Worm (Caenorhabditis elegans) whole organism, young adult: Measurements from ENCODE around the gene C42D8.9.

Experiments
- B0019.2 ChIP-seq: fragments of 200-800 bp; sonication (Bioruptor generic); conservative IDR thresholded peaks from 2 replicates; pipeline ENCODE4 v1.3.6; 2022; ENCODE audit warnings: missing genetic modification reagents, missing genetic modification characterization, missing compliant biosample characterization
- B0035.1 ChIP-seq: sonication (generic microtip); optimal IDR thresholded peaks from 2 replicates; lab custom pipeline; 2016; ENCODE audit warnings: missing genetic modification characterization, mild to moderate bottlenecking, missing compliant biosample characterization, missing genotype, missing genetic modification reagents
- C17E4.6 ChIP-seq: fragments of 200-800 bp; sonication (Bioruptor generic); IDR thresholded peaks from 2 replicates; pipeline ENCODE4 v1.3.6; 2022; ENCODE audit warnings: missing genetic modification reagents, missing genetic modification characterization, missing compliant biosample characterization
- D2030.7 ChIP-seq: fragments of 200-800 bp; sonication (Bioruptor generic); IDR thresholded peaks from 2 replicates; pipeline ENCODE4 v1.3.6; 2022; ENCODE audit warnings: missing genetic modification reagents, missing genetic modification characterization, missing compliant biosample characterization
- F10E7.11 ChIP-seq: sonication (generic microtip); optimal IDR thresholded peaks from 2 replicates; lab custom pipeline; 2017; ENCODE audit warnings: mild to moderate bottlenecking, missing genetic modification characterization, moderate library complexity, missing compliant biosample characterization
- F22D6.2 ChIP-seq: sonication (generic microtip); optimal IDR thresholded peaks from 2 replicates; lab custom pipeline; 2016; ENCODE audit warnings: mild to moderate bottlenecking, missing genetic modification characterization, missing compliant biosample characterization
- F23B12.7 ChIP-seq: sonication (generic microtip); optimal IDR thresholded peaks from 2 replicates; lab custom pipeline; 2017; ENCODE audit warnings: missing genetic modification characterization, mild to moderate bottlenecking, missing compliant biosample characterization, antibody characterized with exemption, moderate library complexity; ENCODE audit not compliant: insufficient read depth
- F39B2.1 ChIP-seq: fragments of 200-800 bp; sonication (Bioruptor generic); IDR thresholded peaks from 2 replicates; pipeline ENCODE4 v1.3.6; 2022; ENCODE audit warnings: missing genetic modification reagents, missing genetic modification characterization, missing compliant biosample characterization
- F57A8.1 ChIP-seq: fragments of 200-800 bp; sonication (Bioruptor generic); optimal IDR thresholded peaks from 2 replicates; lab custom pipeline; 2018; ENCODE audit warnings: mild to moderate bottlenecking, missing genetic modification characterization, moderate library complexity, missing compliant biosample characterization
- F57C9.4 ChIP-seq: sonication (generic microtip); optimal IDR thresholded peaks from 2 replicates; lab custom pipeline; 2017; ENCODE audit warnings: mild to moderate bottlenecking, missing genetic modification characterization, missing compliant biosample characterization
- K12H6.12 ChIP-seq: fragments of 200-800 bp; sonication (Bioruptor generic); optimal IDR thresholded peaks from 2 replicates; lab custom pipeline; 2018; ENCODE audit warnings: mild to moderate bottlenecking, missing genetic modification characterization, missing compliant biosample characterization
- Y53F4B.3 ChIP-seq: fragments of 200-800 bp; sonication (Bioruptor generic); IDR thresholded peaks from 2 replicates; pipeline ENCODE4 v1.3.6; 2022; ENCODE audit warnings: missing genetic modification reagents, missing genetic modification characterization, missing compliant biosample characterization
- Y53G8AR.9 ChIP-seq: fragments of 200-800 bp; sonication (Bioruptor generic); conservative IDR thresholded peaks from 2 replicates; pipeline ENCODE4 v1.3.6; 2022; ENCODE audit warnings: missing genetic modification reagents, missing genetic modification characterization, missing compliant biosample characterization
- akir-1 ChIP-seq: fragments of 200-800 bp; sonication (Bioruptor generic); optimal IDR thresholded peaks from 2 replicates; lab custom pipeline; 2018; ENCODE audit warnings: mild to moderate bottlenecking, missing genetic modification characterization, moderate library complexity, missing compliant biosample characterization
- cebp-2 ChIP-seq: fragments of 200-800 bp; sonication (Bioruptor generic); IDR thresholded peaks from 2 replicates; pipeline ENCODE4 v1.3.6; 2022; ENCODE audit warnings: missing genetic modification characterization, missing compliant biosample characterization
- ceh-100 ChIP-seq: fragments of 200-800 bp; sonication (Bioruptor generic); IDR thresholded peaks from 2 replicates; pipeline ENCODE4 v1.3.6; 2022; ENCODE audit warnings: missing genetic modification reagents, missing genetic modification characterization, missing compliant biosample characterization
- ceh-40 ChIP-seq: fragments of 200-800 bp; sonication (Bioruptor generic); IDR thresholded peaks from 2 replicates; pipeline ENCODE4 v1.3.6; 2022; ENCODE audit warnings: missing genetic modification characterization, missing compliant biosample characterization
- ceh-91 ChIP-seq: fragments of 200-800 bp; sonication (Bioruptor generic); IDR thresholded peaks from 2 replicates; pipeline ENCODE4 v1.3.6; 2022; ENCODE audit warnings: missing genetic modification reagents, missing genetic modification characterization, missing compliant biosample characterization
- dpl-1 ChIP-seq: fragments of 150-350 bp; optimal IDR thresholded peaks from 2 replicates; lab custom pipeline; 2014; ENCODE audit warnings: missing biosample characterization, missing genetic modification reagents, missing genetic modification characterization
- efl-1 ChIP-seq: fragments of 150-350 bp; optimal IDR thresholded peaks from 2 replicates; lab custom pipeline; 2014; ENCODE audit warnings: missing biosample characterization, missing genetic modification reagents, missing genetic modification characterization
- egl-44 ChIP-seq: fragments of 200-800 bp; sonication (Bioruptor generic); IDR thresholded peaks from 2 replicates; pipeline ENCODE4 v1.3.6; 2022; ENCODE audit warnings: missing genetic modification reagents, missing genetic modification characterization, missing compliant biosample characterization
- ets-4 ChIP-seq: fragments of 200-800 bp; sonication (Bioruptor generic); optimal IDR thresholded peaks from 2 replicates; lab custom pipeline; 2018; ENCODE audit warnings: mild to moderate bottlenecking, missing genetic modification characterization, missing compliant biosample characterization
- gei-17 ChIP-seq: fragments of 200-800 bp; sonication (Bioruptor generic); optimal IDR thresholded peaks from 2 replicates; lab custom pipeline; 2018; ENCODE audit warnings: mild to moderate bottlenecking, missing genetic modification characterization, missing compliant biosample characterization
- hmg-20 ChIP-seq: fragments of 200-800 bp; sonication (Bioruptor generic); IDR thresholded peaks from 2 replicates; pipeline ENCODE4 v1.3.6; 2022; ENCODE audit warnings: missing genetic modification reagents, missing genetic modification characterization, missing compliant biosample characterization
- hsf-1 ChIP-seq: fragments of 200-800 bp; sonication (Bioruptor generic); IDR thresholded peaks from 2 replicates; pipeline ENCODE4 v1.3.6; 2022; ENCODE audit warnings: missing genetic modification reagents, missing genetic modification characterization, missing compliant biosample characterization
- lag-1 ChIP-seq: fragments of 200-800 bp; sonication (Bioruptor generic); IDR thresholded peaks from 2 replicates; pipeline ENCODE4 v1.3.6; 2022; ENCODE audit warnings: missing genetic modification reagents, missing genetic modification characterization, missing compliant biosample characterization
- let-607 ChIP-seq, 2 experiments: fragments of 200-800 bp in 1 of 2; sonication (Bioruptor generic) in 1 of 2; sonication (generic microtip) in 1 of 2; optimal IDR thresholded peaks; 2 replicates each; lab custom pipeline; 2016 to 2018; ENCODE audit warnings: mild to moderate bottlenecking in 2 of 2, missing compliant biosample characterization in 2 of 2, missing genetic modification characterization in 2 of 2, moderate library complexity in 2 of 2, missing genotype in 1 of 2
- lin-54 ChIP-seq: fragments of 200-800 bp; sonication (Bioruptor generic); optimal IDR thresholded peaks from 2 replicates; lab custom pipeline; 2018; ENCODE audit warnings: mild to moderate bottlenecking, missing genetic modification characterization, missing compliant biosample characterization
- lsy-27 ChIP-seq: sonication (generic microtip); optimal IDR thresholded peaks from 2 replicates; lab custom pipeline; 2017; ENCODE audit warnings: missing genetic modification characterization, mild to moderate bottlenecking, missing compliant biosample characterization, antibody characterized with exemption, missing genotype, borderline replicate concordance; ENCODE audit not compliant: insufficient read depth
- madf-3 ChIP-seq: fragments of 200-800 bp; sonication (Bioruptor generic); IDR thresholded peaks from 2 replicates; pipeline ENCODE4 v1.3.6; 2022; ENCODE audit warnings: missing genetic modification reagents, missing genetic modification characterization, missing compliant biosample characterization
- mcd-1 ChIP-seq: fragments of 200-800 bp; sonication (Bioruptor generic); IDR thresholded peaks from 2 replicates; pipeline ENCODE4 v1.3.6; 2022; ENCODE audit warnings: missing genetic modification reagents, missing genetic modification characterization, missing compliant biosample characterization
- nfya-1 ChIP-seq: sonication (generic microtip); optimal IDR thresholded peaks from 2 replicates; lab custom pipeline; 2017; ENCODE audit warnings: antibody characterized with exemption, missing compliant biosample characterization, missing genetic modification characterization, borderline replicate concordance; ENCODE audit not compliant: insufficient read depth
- nhr-120 ChIP-seq: fragments of 200-800 bp; sonication (Bioruptor generic); IDR thresholded peaks from 2 replicates; pipeline ENCODE4 v1.3.6; 2022; ENCODE audit warnings: missing genetic modification characterization, missing compliant biosample characterization
- nhr-179 ChIP-seq: sonication (generic microtip); optimal IDR thresholded peaks from 2 replicates; lab custom pipeline; 2016; ENCODE audit warnings: mild to moderate bottlenecking, missing genetic modification characterization, missing compliant biosample characterization
- pha-4 ChIP-seq: fragments of 150-350 bp; sonication (generic microtip); optimal IDR thresholded peaks from 2 replicates; lab custom pipeline; 2014; ENCODE audit warnings: missing biosample characterization, missing genetic modification reagents, missing genetic modification characterization
- rec-8 ChIP-seq, 2 experiments: sonication (generic microtip); optimal IDR thresholded peaks; 2 replicates each; lab custom pipeline; 2016; ENCODE audit warnings: mild to moderate bottlenecking in 2 of 2, missing genetic modification characterization in 2 of 2, missing genetic modification reagents in 2 of 2, missing genotype in 2 of 2, missing biosample characterization in 1 of 2, missing compliant biosample characterization in 1 of 2, moderate library complexity in 1 of 2
- sdz-38 ChIP-seq: sonication (generic microtip); optimal IDR thresholded peaks from 2 replicates; lab custom pipeline; 2016; ENCODE audit warnings: missing genotype, missing genetic modification characterization, missing compliant biosample characterization
- sea-2 ChIP-seq: fragments of 200-800 bp; sonication (Bioruptor generic); IDR thresholded peaks from 2 replicates; pipeline ENCODE4 v1.3.6; 2022; ENCODE audit warnings: missing genetic modification characterization, missing compliant biosample characterization
- snpc-1.1 ChIP-seq: sonication (generic microtip); optimal IDR thresholded peaks from 2 replicates; lab custom pipeline; 2017; ENCODE audit warnings: missing genetic modification characterization, mild to moderate bottlenecking, missing compliant biosample characterization, antibody characterized with exemption, moderate library complexity, missing genotype, missing genetic modification reagents; ENCODE audit not compliant: insufficient read depth
- snpc-1.3 ChIP-seq: sonication (generic microtip); optimal IDR thresholded peaks from 2 replicates; lab custom pipeline; 2017; ENCODE audit warnings: missing genetic modification characterization, mild to moderate bottlenecking, missing compliant biosample characterization, antibody characterized with exemption, moderate library complexity, missing genotype, missing genetic modification reagents; ENCODE audit not compliant: insufficient read depth
- tbp1 ChIP-seq: fragments of 200-800 bp; sonication (Bioruptor generic); optimal IDR thresholded peaks from 2 replicates; lab custom pipeline; 2018; ENCODE audit warnings: mild to moderate bottlenecking, missing genetic modification characterization, missing compliant biosample characterization
- tlf-1 ChIP-seq: fragments of 200-800 bp; sonication (Bioruptor generic); optimal IDR thresholded peaks from 2 replicates; lab custom pipeline; 2018; ENCODE audit warnings: mild to moderate bottlenecking, missing genetic modification characterization, missing compliant biosample characterization
- unc-130 ChIP-seq: sonication (generic microtip); optimal IDR thresholded peaks from 2 replicates; lab custom pipeline; 2016; ENCODE audit warnings: missing genetic modification reagents, missing genetic modification characterization, missing compliant biosample characterization
- zfh-2 ChIP-seq: fragments of 200-800 bp; sonication (Bioruptor generic); conservative IDR thresholded peaks from 2 replicates; pipeline ENCODE4 v1.3.6; 2022; ENCODE audit warnings: missing genetic modification reagents, missing genetic modification characterization, missing compliant biosample characterization
- ztf-18 ChIP-seq: sonication (generic microtip); optimal IDR thresholded peaks from 2 replicates; lab custom pipeline; 2016; ENCODE audit warnings: missing genotype, mild to moderate bottlenecking, missing genetic modification characterization, missing compliant biosample characterization
- ztf-6 ChIP-seq: fragments of 200-800 bp; sonication (Bioruptor generic); IDR thresholded peaks from 2 replicates; pipeline ENCODE4 v1.3.6; 2022; ENCODE audit warnings: missing genetic modification reagents, missing genetic modification characterization, missing compliant biosample characterization

The C42D8.9 gene

DNA sequence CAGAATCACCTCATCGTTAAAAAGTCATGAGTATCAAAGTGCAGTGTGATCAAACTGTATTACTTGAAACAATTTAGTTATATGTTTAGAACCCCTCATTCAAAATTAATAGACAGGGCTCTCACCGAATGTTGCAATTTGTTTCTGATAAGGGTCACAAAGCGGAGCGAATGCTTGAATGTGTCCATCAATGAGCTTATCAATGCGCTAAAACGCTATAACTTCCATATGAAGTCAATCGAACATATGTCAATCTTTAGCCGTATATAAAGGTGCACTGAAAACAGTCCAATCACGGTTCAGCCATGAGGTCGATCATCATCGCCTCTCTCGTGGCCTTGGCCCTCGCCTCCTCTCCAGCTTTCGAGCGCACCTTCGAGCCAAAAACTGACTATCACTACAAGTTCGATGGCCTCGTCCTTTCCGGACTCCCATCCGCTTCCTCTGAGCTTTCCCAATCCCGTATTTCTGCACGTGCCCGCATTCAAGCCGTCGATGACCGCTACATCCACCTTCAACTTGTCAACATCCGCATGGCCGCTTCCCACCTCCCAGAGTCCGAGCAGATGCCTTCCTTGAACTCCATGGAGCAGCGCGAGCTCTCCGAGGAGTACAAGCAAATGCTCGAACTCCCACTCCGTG is 6.0 kb downstream of the C42D8.9 start, which contains the start of gene vit-2 (continued):
- TF ChIP-seq hsf-1 (GFP tag; lab: Robert Waterston, UW): no peak
- TF ChIP-seq nhr-179: peak; percentile 47
- no peak for TF ChIP-seq snpc-1.1
- TF ChIP-seq unc-130: no peak
- peak; percentile 72 to 76 for TF ChIP-seq let-607 (tag; optimal IDR thresholded peaks at IDR 0.05; lab: Kevin White, UChicago)
- TF ChIP-seq snpc-1.3 (tag; lab: Kevin White, UChicago): no peak
- no peak for TF ChIP-seq rec-8 (tag; optimal IDR thresholded peaks at IDR 0.05; lab: Kevin White, UChicago)
- TF ChIP-seq nfya-1: no peak
- no peak for TF ChIP-seq sea-2 (GFP tag; lab: Robert Waterston, UW)
- no peak for TF ChIP-seq madf-3 (GFP tag; lab: Robert Waterston, UW)
- TF ChIP-seq lag-1 (GFP tag; lab: Robert Waterston, UW): no peak
- TF ChIP-seq cebp-2 (GFP tag; lab: Robert Waterston, UW): no peak
- no peak for TF ChIP-seq hmg-20 (GFP tag; lab: Robert Waterston, UW)
- TF ChIP-seq lsy-27 (tag; lab: Kevin White, UChicago): no peak
- TF ChIP-seq K12H6.12 (tag; lab: Kevin White, UChicago): no peak
- TF ChIP-seq lin-54: no peak
- TF ChIP-seq ceh-91 (GFP tag; lab: Robert Waterston, UW): no peak
- peak; percentile 25 for TF ChIP-seq B0035.1 (tag; lab: Kevin White, UChicago)
- TF ChIP-seq akir-1: no peak
- TF ChIP-seq tbp1: peak; percentile 11
- TF ChIP-seq tlf-1 (GFP tag; lab: Kevin White, UChicago): no peak
- no peak for TF ChIP-seq F10E7.11
- TF ChIP-seq mcd-1 (GFP tag; lab: Robert Waterston, UW): peak; percentile 49; the same call in 1 of the 2 replicates
- TF ChIP-seq C17E4.6 (GFP tag; lab: Robert Waterston, UW): no peak
- no peak for TF ChIP-seq ztf-18 (tag; lab: Kevin White, UChicago)
- no peak for TF ChIP-seq gei-17
- TF ChIP-seq ztf-6: no peak
- no peak for TF ChIP-seq dpl-1
- TF ChIP-seq F39B2.1 (GFP tag; lab: Robert Waterston, UW): no peak
- no peak for TF ChIP-seq ceh-100
- TF ChIP-seq D2030.7 (GFP tag; lab: Robert Waterston, UW): no peak

DNA sequence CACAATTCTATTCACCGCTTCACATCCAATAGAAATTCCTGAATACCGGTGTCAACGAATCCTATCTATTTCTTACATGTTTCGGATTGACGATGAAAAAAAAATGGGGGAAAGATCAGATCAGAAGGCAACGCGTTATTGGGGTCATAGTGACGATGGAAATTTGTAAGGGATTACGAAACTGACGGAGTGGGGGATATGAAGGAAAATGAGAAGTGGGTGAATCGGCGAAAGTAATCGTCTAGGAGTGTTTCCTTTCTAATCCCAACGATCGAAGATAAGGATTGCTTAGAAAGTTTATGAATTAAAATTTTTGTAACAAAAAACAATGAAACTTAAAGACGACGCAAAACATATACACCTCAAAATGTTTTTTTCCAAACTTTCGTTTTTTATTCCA is 7.9 kb downstream of the C42D8.9 start:
- TF ChIP-seq B0019.2 (GFP tag; lab: Robert Waterston, UW) (no peak), unc-130 (no peak), ets-4 (GFP tag; lab: Kevin White, UChicago) (no peak), hmg-20 (GFP tag; lab: Robert Waterston, UW) (no peak), zfh-2 (GFP tag; lab: Robert Waterston, UW) (no peak)

DNA sequence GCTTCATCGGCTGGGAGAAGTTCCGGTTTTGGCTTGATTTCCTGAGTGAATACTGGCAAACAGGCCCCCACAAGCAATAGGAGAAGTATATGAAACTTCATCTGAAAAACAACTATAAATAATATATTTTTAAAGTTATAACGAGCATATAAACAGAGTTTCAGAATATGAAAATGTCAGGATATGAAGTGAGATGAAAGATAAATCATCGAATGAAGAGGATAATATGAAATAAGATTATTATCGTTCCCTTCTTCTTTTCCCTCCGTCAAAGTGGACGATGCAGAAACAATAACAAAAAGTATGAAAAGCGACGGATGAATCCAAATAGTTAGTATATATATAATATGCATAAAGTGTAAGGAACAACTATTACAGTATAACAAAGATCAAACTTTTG is 9.9 kb downstream of the C42D8.9 start, which contains the start of gene acn-1:
Gene acn-1 (minus strand): TSS at position 101 of the 400 bp plus-strand sequence.
- TF ChIP-seq nhr-120 (GFP tag; lab: Robert Waterston, UW): no peak
- no peak for TF ChIP-seq pha-4
- TF ChIP-seq F57C9.4 (tag; lab: Kevin White, UChicago): no peak
- no peak for TF ChIP-seq lin-54
- no peak for TF ChIP-seq efl-1
- no peak for TF ChIP-seq F57A8.1 (GFP tag; lab: Kevin White, UChicago)
- TF ChIP-seq Y53F4B.3: no peak
- TF ChIP-seq ztf-18 (tag; lab: Kevin White, UChicago): no peak
- no peak for TF ChIP-seq sdz-38 (tag; lab: Kevin White, UChicago)
- TF ChIP-seq F22D6.2: no peak
- no peak for TF ChIP-seq egl-44 (GFP tag; lab: Robert Waterston, UW)
- TF ChIP-seq Y53G8AR.9 (GFP tag; lab: Robert Waterston, UW): no peak
- no peak for TF ChIP-seq snpc-1.3 (tag; lab: Kevin White, UChicago)
- TF ChIP-seq F23B12.7 (tag; lab: Kevin White, UChicago): no peak
- TF ChIP-seq ceh-40 (GFP tag; lab: Robert Waterston, UW): no peak
